Worm (Caenorhabditis elegans): ENCODE data around the gene mak-2.

- TF ChIP-seq ceh-91 (GFP tag; IDR thresholded peaks at IDR 0.05), result no peak
- TF ChIP-seq F22D6.2 (tag; optimal IDR thresholded peaks at IDR 0.05), result no peak
- no peak for TF ChIP-seq lin-35 (GFP tag; optimal IDR thresholded peaks at IDR 0.05)
- no peak for TF ChIP-seq pbrm-1 (GFP tag; IDR thresholded peaks at IDR 0.05)
- no peak for TF ChIP-seq somi-1 (GFP tag; optimal IDR thresholded peaks at IDR 0.05)
- no peak for TF ChIP-seq sdz-38 (tag; optimal IDR thresholded peaks at IDR 0.05)
- peak; percentile 23; the same call in 1 of the 2 replicates for TF ChIP-seq madf-6 (GFP tag; IDR thresholded peaks at IDR 0.05)
- no peak for TF ChIP-seq Y53F4B.3 (GFP tag; IDR thresholded peaks at IDR 0.05)
- TF ChIP-seq B0261.1 (tag; optimal IDR thresholded peaks at IDR 0.05), result no peak
- TF ChIP-seq Y67H2A.10 (GFP tag; conservative IDR thresholded peaks at IDR 0.05), result no peak
- no peak for TF ChIP-seq ekl-4 (GFP tag; IDR thresholded peaks at IDR 0.05)
- TF ChIP-seq ama-1 (optimal IDR thresholded peaks at IDR 0.05), result no peak
- no peak for TF ChIP-seq ama-1 (GFP tag; optimal IDR thresholded peaks at IDR 0.05)
- TF ChIP-seq unc-62 (GFP tag; optimal IDR thresholded peaks at IDR 0.05), result no peak
- no peak for TF ChIP-seq nfya-1 (tag; optimal IDR thresholded peaks at IDR 0.05; ENCODE audit: borderline replicate concordance, insufficient read depth)
Measured at ce11 chrIV:842095-842494, 43.0 kb upstream of the mak-2 start, which contains the start of gene Y55F3BR.6.
